Fruit fly (Drosophila melanogaster): ENCODE data around the gene CG33630.

CG33630 gene

dm6 chr3R:10042024-10042663 is 20.3 kb upstream of the CG33630 start (continued):
- no peak for TF ChIP-seq CG31224 (GFP tag; IDR thresholded peaks at IDR 0.05)
- TF ChIP-seq CG4328 (GFP tag; optimal IDR thresholded peaks at IDR 0.05): no peak
- TF ChIP-seq fd102C (GFP tag; optimal IDR thresholded peaks at IDR 0.05): no peak
- no peak for TF ChIP-seq tll (GFP tag; optimal IDR thresholded peaks at IDR 0.05)
- no peak for TF ChIP-seq CG10543 (GFP tag; optimal IDR thresholded peaks at IDR 0.05)
- TF ChIP-seq abd-A (tag; optimal IDR thresholded peaks at IDR 0.05): no peak
- no peak for TF ChIP-seq dysf (GFP tag; IDR thresholded peaks at IDR 0.05)
- TF ChIP-seq esg (GFP tag; conservative IDR thresholded peaks at IDR 0.05): no peak
- no peak for TF ChIP-seq D (optimal IDR thresholded peaks at IDR 0.05)
- TF ChIP-seq D (GFP tag; optimal IDR thresholded peaks at IDR 0.05): no peak
- TF ChIP-seq emc (GFP tag; optimal IDR thresholded peaks at IDR 0.05): no peak
- TF ChIP-seq ranshi (GFP tag; IDR thresholded peaks at IDR 0.05): no peak
- no peak for TF ChIP-seq Adf1 (GFP tag; IDR thresholded peaks at IDR 0.05)
- TF ChIP-seq CG1792 (GFP tag; optimal IDR thresholded peaks at IDR 0.05): no peak
- no peak for TF ChIP-seq dati (GFP tag; IDR thresholded peaks at IDR 0.05)
- no peak for TF ChIP-seq NC2α (GFP tag; optimal IDR thresholded peaks at IDR 0.05)
- peak; percentile 89 for TF ChIP-seq sr (GFP tag; IDR thresholded peaks at IDR 0.05)

DNA sequence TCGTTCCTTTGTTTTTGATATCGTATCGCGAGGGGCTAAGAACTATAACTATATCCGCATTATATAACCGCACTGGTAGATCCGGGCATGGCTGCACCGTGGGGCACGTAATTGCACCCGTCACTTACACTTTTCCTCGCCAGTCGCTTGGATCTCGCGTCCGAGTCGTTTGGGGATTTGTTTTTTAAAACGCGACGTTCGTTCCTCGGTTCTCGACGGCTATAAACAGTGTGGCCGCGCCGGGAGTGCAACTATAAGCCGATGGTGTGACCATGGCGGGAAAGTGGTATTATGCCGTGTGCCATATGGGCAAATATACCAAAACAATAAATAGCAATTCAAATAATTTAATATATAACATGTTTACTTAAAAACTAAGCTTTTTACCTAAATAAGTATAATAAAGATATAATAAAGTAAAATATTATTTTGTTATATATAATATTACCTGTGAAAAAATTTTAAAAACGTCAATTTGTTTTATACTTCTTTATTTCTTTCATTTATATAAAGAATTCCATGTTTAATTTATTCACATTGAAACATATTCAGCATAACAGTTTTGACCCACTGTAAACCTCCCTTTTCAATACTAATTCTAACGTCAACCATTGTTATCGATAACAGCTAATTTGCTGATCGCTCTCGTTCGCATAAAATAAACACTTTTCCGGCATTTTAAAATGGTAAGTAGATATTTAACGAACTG is 19.6 kb upstream of the CG33630 start, which contains the start of the genes Mical and CG3909:
Gene Mical, minus strand, starts transcription at position 232 of the 709 bp plus-strand sequence.
Gene CG3909, plus strand, starts transcription at position 607 of the 709 bp plus-strand sequence.
- TF ChIP-seq yki (optimal IDR thresholded peaks at IDR 0.05) (no peak), CG6854 (GFP tag; optimal IDR thresholded peaks at IDR 0.05) (no peak), sc (optimal IDR thresholded peaks at IDR 0.05) (no peak), sc (GFP tag; optimal IDR thresholded peaks at IDR 0.05) (peak; percentile 49), CG2678 (tag; optimal IDR thresholded peaks at IDR 0.05) (peak; percentile 92), ken (GFP tag; IDR thresholded peaks at IDR 0.05) (peak; percentile 84), Hand (GFP tag; optimal IDR thresholded peaks at IDR 0.05) (peak; percentile 60), CG8924 (tag; optimal IDR thresholded peaks at IDR 0.05) (peak; percentile 92), Dref (GFP tag; IDR thresholded peaks at IDR 0.05) (peak; percentile 70), CG32532 (GFP tag; IDR thresholded peaks at IDR 0.05) (peak; percentile 96), CG8765 (GFP tag; IDR thresholded peaks at IDR 0.05) (peak; percentile 65; the same call in 1 of the 2 replicates), CG33213 (GFP tag; optimal IDR thresholded peaks at IDR 0.05) (peak; percentile 22), CG7963 (GFP tag; IDR thresholded peaks at IDR 0.05; ENCODE audit: partially characterized antibody) (no peak; the same call in 2 of the 3 replicates), HLHmδ (GFP tag; optimal IDR thresholded peaks at IDR 0.05) (peak; percentile 72), CG11247 (GFP tag; IDR thresholded peaks at IDR 0.05) (peak; percentile 91), aop (GFP tag; IDR thresholded peaks at IDR 0.05) (peak; percentile 43; the same call in 1 of the 2 replicates), HmgZ (tag; optimal IDR thresholded peaks at IDR 0.05) (peak; percentile 69), CG9437 (GFP tag; optimal IDR thresholded peaks at IDR 0.05) (peak; percentile 77), Blimp-1 (GFP tag; optimal IDR thresholded peaks at IDR 0.05) (peak; percentile 72), Fer1 (GFP tag; optimal IDR thresholded peaks at IDR 0.05) (peak; percentile 79), row (GFP tag; IDR thresholded peaks at IDR 0.05) (peak; percentile 87), pum (GFP tag; optimal IDR thresholded peaks at IDR 0.05) (no peak), HmgD (GFP tag; optimal IDR thresholded peaks at IDR 0.05) (no peak), GATAe (GFP tag; conservative IDR thresholded peaks at IDR 0.05) (no peak), CG4404 (GFP tag; IDR thresholded peaks at IDR 0.05) (peak; percentile 52; the same call in 1 of the 2 replicates), maf-S (GFP tag; optimal IDR thresholded peaks at IDR 0.05) (peak; percentile 47), MESR4 (GFP tag; optimal IDR thresholded peaks at IDR 0.05) (peak; percentile 64), cato (GFP tag; optimal IDR thresholded peaks at IDR 0.05; ENCODE audit: borderline replicate concordance) (peak; percentile 68), disco-r (GFP tag; optimal IDR thresholded peaks at IDR 0.05) (no peak), CG10321 (GFP tag; IDR thresholded peaks at IDR 0.05) (peak; percentile 43; the same call in 1 of the 2 replicates), tll (GFP tag; optimal IDR thresholded peaks at IDR 0.05) (peak in 1 of 2 experiments; percentile 12), Antp (GFP tag; optimal IDR thresholded peaks at IDR 0.05) (peak; percentile 31), CG18599 (GFP tag; optimal IDR thresholded peaks at IDR 0.05) (peak; percentile 85)

Measured in whole organism, embryonic.